Worm (Caenorhabditis elegans) whole organism, mixed stage, embryonic: ENCODE results near the gene ugt-42.

Experiments used
- M03D4.4 ChIP-seq: sonication (generic microtip); optimal IDR thresholded peaks from 2 replicates; lab custom pipeline; 2017; ENCODE audit warnings: mild to moderate bottlenecking, missing genetic modification characterization, missing compliant biosample characterization
- bed-3 ChIP-seq: fragments of 200-800 bp; sonication (Bioruptor generic); optimal IDR thresholded peaks from 3 replicates; lab custom pipeline; 2018; ENCODE audit warnings: mild to moderate bottlenecking, missing genetic modification characterization, moderate library complexity, missing compliant biosample characterization
- blmp-1 ChIP-seq: fragments of 150-350 bp; optimal IDR thresholded peaks from 2 replicates; lab custom pipeline; 2014; ENCODE audit warnings: missing biosample characterization, missing genetic modification characterization
- ceh-39 ChIP-seq: fragments of 150-350 bp; optimal IDR thresholded peaks from 2 replicates; lab custom pipeline; 2014; ENCODE audit warnings: missing biosample characterization, missing genetic modification characterization
- ceh-43 ChIP-seq: fragments of 200-800 bp; sonication (Bioruptor generic); optimal IDR thresholded peaks from 2 replicates; lab custom pipeline; 2018; ENCODE audit warnings: mild to moderate bottlenecking, missing genetic modification characterization, moderate library complexity, missing compliant biosample characterization
- ceh-83 ChIP-seq: fragments of 200-800 bp; sonication (Bioruptor generic); optimal IDR thresholded peaks from 2 replicates; lab custom pipeline; 2018; ENCODE audit warnings: mild to moderate bottlenecking, missing genetic modification characterization, missing compliant biosample characterization
- ces-1 ChIP-seq: fragments of 150-350 bp; optimal IDR thresholded peaks from 2 replicates; lab custom pipeline; 2014; ENCODE audit warnings: missing biosample characterization, missing genetic modification reagents, missing genetic modification characterization
- drap-1 ChIP-seq: fragments of 200-800 bp; sonication (Bioruptor generic); optimal IDR thresholded peaks from 3 replicates; lab custom pipeline; 2018; ENCODE audit warnings: mild to moderate bottlenecking, missing genetic modification characterization, missing compliant biosample characterization
- elt-1 ChIP-seq: sonication (generic microtip); optimal IDR thresholded peaks from 2 replicates; lab custom pipeline; 2017; ENCODE audit warnings: missing genetic modification characterization, mild to moderate bottlenecking, missing compliant biosample characterization, antibody characterized with exemption, moderate library complexity, borderline replicate concordance; ENCODE audit not compliant: insufficient read depth
- elt-3 ChIP-seq: fragments of 150-350 bp; optimal IDR thresholded peaks from 2 replicates; lab custom pipeline; 2014; ENCODE audit warnings: missing biosample characterization, missing genetic modification characterization
- flh-1 ChIP-seq: fragments of 200-800 bp; sonication (Bioruptor generic); optimal IDR thresholded peaks from 2 replicates; lab custom pipeline; 2018; ENCODE audit warnings: mild to moderate bottlenecking, missing genetic modification characterization, moderate library complexity, missing compliant biosample characterization
- ham-2 ChIP-seq: fragments of 200-800 bp; sonication (Bioruptor generic); optimal IDR thresholded peaks from 2 replicates; lab custom pipeline; 2018; ENCODE audit warnings: mild to moderate bottlenecking, missing genetic modification characterization, missing compliant biosample characterization
- hlh-1 ChIP-seq: fragments of 150-350 bp; optimal IDR thresholded peaks from 2 replicates; lab custom pipeline; 2014; ENCODE audit warnings: missing biosample characterization, missing genetic modification reagents, missing genetic modification characterization
- lin-13 ChIP-seq: fragments of 150-350 bp; optimal IDR thresholded peaks from 2 replicates; lab custom pipeline; 2014; ENCODE audit warnings: missing biosample characterization, missing genetic modification characterization
- lin-32 ChIP-seq: fragments of 200-800 bp; sonication (Bioruptor generic); optimal IDR thresholded peaks from 2 replicates; lab custom pipeline; 2018; ENCODE audit warnings: mild to moderate bottlenecking, missing genetic modification characterization, missing compliant biosample characterization
- lsy-2 ChIP-seq: fragments of 150-350 bp; optimal IDR thresholded peaks from 2 replicates; lab custom pipeline; 2014; ENCODE audit warnings: missing biosample characterization, missing genetic modification characterization
- mab-5 ChIP-seq: fragments of 150-350 bp; optimal IDR thresholded peaks from 2 replicates; lab custom pipeline; 2014; ENCODE audit warnings: missing biosample characterization, missing genetic modification characterization
- nhr-12 ChIP-seq: fragments of 150-350 bp; optimal IDR thresholded peaks from 2 replicates; lab custom pipeline; 2014; ENCODE audit warnings: missing biosample characterization, missing genetic modification characterization
- nhr-237 ChIP-seq: fragments of 150-350 bp; optimal IDR thresholded peaks from 2 replicates; lab custom pipeline; 2014; ENCODE audit warnings: missing biosample characterization, missing genetic modification characterization
- nhr-28 ChIP-seq: fragments of 150-350 bp; optimal IDR thresholded peaks from 2 replicates; lab custom pipeline; 2014; ENCODE audit warnings: missing biosample characterization, missing genetic modification characterization
- nhr-76 ChIP-seq: sonication (generic microtip); optimal IDR thresholded peaks from 2 replicates; lab custom pipeline; 2017; ENCODE audit warnings: missing biosample characterization, missing genetic modification characterization
- pha-4 ChIP-seq: fragments of 150-350 bp; optimal IDR thresholded peaks from 2 replicates; lab custom pipeline; 2018; ENCODE audit warnings: missing biosample characterization, missing genetic modification reagents, missing genetic modification characterization
- snpc-4 ChIP-seq: fragments of 150-350 bp; optimal IDR thresholded peaks from 2 replicates; lab custom pipeline; 2014; ENCODE audit warnings: missing biosample characterization, missing genetic modification characterization
- unc-120 ChIP-seq: sonication (generic microtip); optimal IDR thresholded peaks from 2 replicates; lab custom pipeline; 2017; ENCODE audit warnings: missing genetic modification characterization, missing compliant biosample characterization; ENCODE audit not compliant: poor library complexity, severe bottlenecking
- unc-62 ChIP-seq: fragments of 150-350 bp; optimal IDR thresholded peaks from 2 replicates; lab custom pipeline; 2014; ENCODE audit warnings: missing biosample characterization, missing genetic modification reagents, missing genetic modification characterization
- zip-8 ChIP-seq: fragments of 150-350 bp; optimal IDR thresholded peaks from 2 replicates; lab custom pipeline; 2014; ENCODE audit warnings: missing biosample characterization, missing genetic modification characterization
- ztf-11 ChIP-seq: fragments of 150-350 bp; optimal IDR thresholded peaks from 2 replicates; lab custom pipeline; 2014; ENCODE audit warnings: missing biosample characterization, missing genetic modification characterization

ugt-42 gene

DNA sequence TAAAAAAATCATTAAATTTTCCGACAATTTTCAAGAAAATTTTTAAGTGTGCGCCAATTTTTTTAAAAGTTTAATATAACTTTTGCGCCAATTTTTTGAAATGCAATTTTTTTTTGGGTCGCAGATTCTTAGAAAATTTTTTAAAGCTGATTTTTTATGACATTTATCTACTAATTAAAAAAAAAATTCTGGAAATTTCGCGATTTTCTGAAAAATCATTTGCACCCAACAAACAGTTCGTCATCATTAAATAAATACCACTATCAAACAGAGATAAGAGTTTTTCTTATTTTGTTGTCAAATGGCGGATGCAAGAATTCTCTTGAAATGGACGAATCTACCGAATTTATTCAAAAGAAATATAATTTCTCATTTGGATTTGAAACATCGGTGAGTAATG is 31.7 kb upstream of the ugt-42 start, which contains the start of gene F48G7.13:
Gene F48G7.13, plus strand, starts transcription at position 301 of the 400 bp plus-strand sequence.
- TF ChIP-seq drap-1 (no peak), unc-120 (no peak), bed-3 (GFP tag; lab: Kevin White, UChicago) (no peak), nhr-237 (tag; lab: Kevin White, UChicago) (no peak), nhr-76 (tag; lab: Kevin White, UChicago) (no peak), zip-8 (tag; lab: Kevin White, UChicago) (no peak), pha-4 (tag; lab: Kevin White, UChicago) (no peak), mab-5 (tag; lab: Kevin White, UChicago) (no peak), M03D4.4 (tag; lab: Kevin White, UChicago) (no peak), ceh-43 (GFP tag; lab: Kevin White, UChicago) (no peak), lin-13 (tag; lab: Kevin White, UChicago) (no peak), lsy-2 (tag; lab: Kevin White, UChicago) (no peak), ceh-39 (tag; lab: Kevin White, UChicago) (no peak)
- TF ChIP-seq, all 35 proteins: peak for 0

ce11 chrV:617917-618316 is 29.1 kb upstream of the ugt-42 start:
- no peak for TF ChIP-seq lsy-2 (tag; lab: Kevin White, UChicago)
- no peak for TF ChIP-seq blmp-1 (tag; lab: Kevin White, UChicago)
- no peak for TF ChIP-seq flh-1 (GFP tag; lab: Kevin White, UChicago)
- TF ChIP-seq elt-1 (tag; lab: Kevin White, UChicago): no peak
- TF ChIP-seq nhr-12 (tag; lab: Kevin White, UChicago): no peak
- no peak for TF ChIP-seq bed-3 (GFP tag; lab: Kevin White, UChicago)
- no peak for TF ChIP-seq nhr-28 (tag; lab: Kevin White, UChicago)
- TF ChIP-seq mab-5 (tag; lab: Kevin White, UChicago): no peak
- no peak for TF ChIP-seq elt-3 (tag; lab: Kevin White, UChicago)

- TF ChIP-seq unc-62 (GFP tag; lab: Kevin White, UChicago): peak; percentile 86
- TF ChIP-seq snpc-4: no peak
- no peak for TF ChIP-seq lin-32 (GFP tag; lab: Kevin White, UChicago)
Measured at ce11 chrV:619054-619453, 27.9 kb upstream of the ugt-42 start, which contains the start of gene F48G7.4. Gene F48G7.4, plus strand, starts transcription at chrV:619453.

DNA sequence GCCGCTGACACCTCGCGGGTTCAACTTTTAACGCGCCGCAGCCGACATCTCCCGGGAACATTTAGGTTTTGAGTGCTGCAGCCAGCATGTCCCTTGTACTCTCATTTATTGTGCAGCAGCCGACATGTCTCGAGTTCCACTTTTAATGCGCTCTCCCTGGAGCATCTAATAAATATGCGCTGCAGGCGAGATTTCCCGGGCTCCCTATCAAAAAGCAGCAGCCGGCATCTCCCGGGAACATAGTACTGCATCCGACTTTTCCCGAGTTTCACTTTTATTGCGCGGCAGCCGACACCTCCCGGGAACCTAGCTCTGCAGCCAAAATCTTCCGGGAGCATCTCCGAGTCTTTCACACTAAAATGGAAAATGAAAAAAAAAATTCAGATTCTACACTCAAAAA is 26.0 kb upstream of the ugt-42 start:
- TF ChIP-seq nhr-12 (tag; lab: Kevin White, UChicago) (no peak), lsy-2 (tag; lab: Kevin White, UChicago) (no peak), ceh-83 (GFP tag; lab: Kevin White, UChicago) (no peak), hlh-1 (no peak), nhr-237 (tag; lab: Kevin White, UChicago) (no peak), snpc-4 (no peak), lin-13 (tag; lab: Kevin White, UChicago) (no peak), nhr-28 (tag; lab: Kevin White, UChicago) (no peak)
- TF ChIP-seq, all 35 proteins: peak for 0

- TF ChIP-seq hlh-1: no peak
- TF ChIP-seq flh-1 (GFP tag; lab: Kevin White, UChicago): no peak
- no peak for TF ChIP-seq ztf-11 (tag; lab: Kevin White, UChicago)
Measured at ce11 chrV:622902-623301, 24.1 kb upstream of the ugt-42 start, which contains the start of gene F48G7.5. Gene F48G7.5, minus strand, starts transcription at chrV:622935.

DNA sequence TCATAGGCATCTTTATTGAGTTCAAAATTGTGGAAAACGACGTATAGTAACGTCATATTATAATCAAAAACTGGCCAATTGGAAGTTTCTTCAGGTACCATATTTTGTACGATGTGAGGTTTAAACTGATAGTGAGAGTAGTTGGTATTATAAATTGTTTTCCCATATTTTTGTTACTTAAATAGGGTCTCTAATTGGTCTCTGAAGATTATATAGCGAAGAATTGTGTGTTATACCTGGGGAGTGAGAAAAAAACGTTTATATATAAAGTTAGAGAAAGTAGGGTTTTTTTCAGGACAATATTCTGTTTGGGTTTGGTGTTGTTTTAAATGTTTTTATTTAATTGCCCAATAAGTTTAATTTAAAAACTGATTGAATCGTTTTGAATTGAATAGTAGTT is 22.1 kb upstream of the ugt-42 start, which contains the start of gene srt-17:
Gene srt-17, minus strand, starts transcription at position 101 of the 400 bp plus-strand sequence.
- TF ChIP-seq snpc-4 (no peak), nhr-12 (tag; lab: Kevin White, UChicago) (no peak), ces-1 (GFP tag; lab: Kevin White, UChicago) (no peak), lsy-2 (tag; lab: Kevin White, UChicago) (no peak), lin-32 (GFP tag; lab: Kevin White, UChicago) (no peak), M03D4.4 (tag; lab: Kevin White, UChicago) (no peak), blmp-1 (tag; lab: Kevin White, UChicago) (no peak), zip-8 (tag; lab: Kevin White, UChicago) (no peak), flh-1 (GFP tag; lab: Kevin White, UChicago) (no peak), ceh-43 (GFP tag; lab: Kevin White, UChicago) (no peak), hlh-1 (no peak), lin-13 (tag; lab: Kevin White, UChicago) (no peak), nhr-76 (tag; lab: Kevin White, UChicago) (no peak), elt-1 (tag; lab: Kevin White, UChicago) (no peak), ham-2 (no peak), drap-1 (no peak)
- TF ChIP-seq, all 35 proteins: peak for 0
